Fruit fly (Drosophila melanogaster) whole organism, embryonic: ENCODE data around the gene RpS14a.

ENCODE experiments used
- Adf1 ChIP-seq: fragments of 200-800 bp; sonication (Bioruptor generic); IDR thresholded peaks from 2 replicates; pipeline ENCODE4 v1.3.6; 2022; ENCODE audit warnings: missing biosample characterization, missing genetic modification characterization
- CG10147 ChIP-seq: fragments of 200-800 bp; sonication (Bioruptor generic); optimal IDR thresholded peaks from 2 replicates; lab custom pipeline; 2019; ENCODE audit warnings: missing biosample characterization, mild to moderate bottlenecking, missing genetic modification characterization, moderate library complexity
- CG10431 ChIP-seq: fragments of 200-800 bp; sonication (Bioruptor generic); optimal IDR thresholded peaks from 3 replicates; lab custom pipeline; 2018; ENCODE audit warnings: missing biosample characterization, mild to moderate bottlenecking, missing genetic modification characterization
- CG10462 ChIP-seq: fragments of 200-800 bp; sonication (Bioruptor generic); optimal IDR thresholded peaks from 2 replicates; lab custom pipeline; 2016; ENCODE audit warnings: missing biosample characterization, missing genetic modification characterization
- CG10543 ChIP-seq: fragments of 200-800 bp; sonication (Bioruptor generic); optimal IDR thresholded peaks from 3 replicates; lab custom pipeline; 2017; ENCODE audit warnings: missing biosample characterization, mild to moderate bottlenecking, missing genetic modification characterization, moderate library complexity
- CG11398 ChIP-seq: fragments of 200-800 bp; sonication (Bioruptor generic); optimal IDR thresholded peaks from 2 replicates; lab custom pipeline; 2016; ENCODE audit warnings: missing biosample characterization, missing genetic modification characterization
- CG11504 ChIP-seq: fragments of 200-800 bp; sonication (Bioruptor generic); optimal IDR thresholded peaks from 3 replicates; lab custom pipeline; 2019; ENCODE audit warnings: missing biosample characterization, mild to moderate bottlenecking, missing genetic modification characterization, moderate library complexity
- CG12391 ChIP-seq: fragments of 200-800 bp; sonication (Bioruptor generic); optimal IDR thresholded peaks from 3 replicates; lab custom pipeline; 2018; ENCODE audit warnings: missing biosample characterization, mild to moderate bottlenecking, missing genetic modification characterization, moderate library complexity
- CG13424 ChIP-seq: fragments of 200-800 bp; sonication (Bioruptor generic); optimal IDR thresholded peaks from 2 replicates; lab custom pipeline; 2019; ENCODE audit warnings: missing biosample characterization, mild to moderate bottlenecking, missing genetic modification characterization, moderate library complexity
- CG14667 ChIP-seq: fragments of 200-800 bp; sonication (Bioruptor generic); IDR thresholded peaks from 2 replicates; pipeline ENCODE4 v1.3.6; 2022; ENCODE audit warnings: missing biosample characterization, missing genetic modification characterization
- CG16779 ChIP-seq: fragments of 200-800 bp; sonication (Bioruptor generic); IDR thresholded peaks from 2 replicates; pipeline ENCODE4 v1.3.6; 2022; ENCODE audit warnings: missing biosample characterization, missing genetic modification characterization
- CG18599 ChIP-seq: fragments of 200-800 bp; sonication (Bioruptor generic); optimal IDR thresholded peaks from 3 replicates; lab custom pipeline; 2017; ENCODE audit warnings: missing biosample characterization, missing genetic modification characterization, mild to moderate bottlenecking, moderate library complexity, missing genetic modification reagents
- CG2120 ChIP-seq: fragments of 200-800 bp; sonication (Bioruptor generic); optimal IDR thresholded peaks from 3 replicates; lab custom pipeline; 2016; ENCODE audit warnings: missing biosample characterization, missing genetic modification characterization
- CG6689 ChIP-seq: fragments of 200-800 bp; sonication (Bioruptor generic); IDR thresholded peaks from 2 replicates; pipeline ENCODE4 v1.3.6; 2022; ENCODE audit warnings: missing biosample characterization, missing genetic modification characterization
- CG7556 ChIP-seq: fragments of 200-800 bp; sonication (Bioruptor generic); optimal IDR thresholded peaks from 2 replicates; lab custom pipeline; 2017; ENCODE audit warnings: missing biosample characterization, mild to moderate bottlenecking, missing genetic modification characterization
- CG7745 ChIP-seq: fragments of 200-800 bp; sonication (Bioruptor generic); optimal IDR thresholded peaks from 2 replicates; lab custom pipeline; 2018; ENCODE audit warnings: missing biosample characterization, mild to moderate bottlenecking, missing genetic modification characterization, moderate library complexity
- CG8359 ChIP-seq: fragments of 200-800 bp; sonication (Bioruptor generic); optimal IDR thresholded peaks from 2 replicates; lab custom pipeline; 2017; ENCODE audit warnings: missing biosample characterization, mild to moderate bottlenecking, missing genetic modification characterization, borderline replicate concordance
- CG9437 ChIP-seq: fragments of 200-800 bp; sonication (Bioruptor generic); optimal IDR thresholded peaks from 2 replicates; lab custom pipeline; 2018; ENCODE audit warnings: missing biosample characterization, mild to moderate bottlenecking, missing genetic modification characterization
- E2f1 ChIP-seq: fragments of 200-800 bp; sonication (Bioruptor generic); IDR thresholded peaks from 2 replicates; pipeline ENCODE4 v1.3.6; 2022; ENCODE audit warnings: missing biosample characterization, missing genetic modification characterization
- ERR ChIP-seq: fragments of 200-800 bp; sonication (Bioruptor generic); optimal IDR thresholded peaks from 2 replicates; lab custom pipeline; 2016; ENCODE audit warnings: missing biosample characterization, missing genetic modification characterization
- Fer1 ChIP-seq: fragments of 200-800 bp; sonication (Bioruptor generic); optimal IDR thresholded peaks from 2 replicates; lab custom pipeline; 2017; ENCODE audit warnings: missing biosample characterization, mild to moderate bottlenecking, missing genetic modification characterization
- HLH3B ChIP-seq: fragments of 200-800 bp; sonication (Bioruptor generic); IDR thresholded peaks from 2 replicates; pipeline ENCODE4 v1.3.6; 2022; ENCODE audit warnings: missing biosample characterization, missing genetic modification characterization
- HLHmδ ChIP-seq: fragments of 200-800 bp; sonication (Bioruptor generic); optimal IDR thresholded peaks from 2 replicates; lab custom pipeline; 2018; ENCODE audit warnings: missing biosample characterization, mild to moderate bottlenecking, missing genetic modification characterization, moderate library complexity
- Hsf ChIP-seq: fragments of 200-800 bp; sonication (Bioruptor generic); optimal IDR thresholded peaks from 3 replicates; lab custom pipeline; 2016; ENCODE audit warnings: missing biosample characterization, missing genetic modification characterization
- Neu2 ChIP-seq: fragments of 200-800 bp; sonication (Bioruptor generic); optimal IDR thresholded peaks from 3 replicates; lab custom pipeline; 2016; ENCODE audit warnings: missing biosample characterization, missing genetic modification characterization, borderline replicate concordance
- Ravus ChIP-seq: fragments of 200-800 bp; sonication (Bioruptor generic); IDR thresholded peaks from 2 replicates; pipeline ENCODE4 v1.3.6; 2022; ENCODE audit warnings: missing biosample characterization, missing genetic modification characterization
- Sin3A ChIP-seq: fragments of >200 bp; optimal IDR thresholded peaks from 2 replicates; lab custom pipeline; 2018
- Trl ChIP-seq, 3 experiments: fragments of >200 bp in 2 of 3; fragments of 200-800 bp in 1 of 3; sonication (Bioruptor generic) in 1 of 3; optimal IDR thresholded peaks; 2 replicates in 1 of 3; 3 replicates in 2 of 3; lab custom pipeline; 2016 to 2017; ENCODE audit warnings: missing biosample characterization in 1 of 3, missing genetic modification characterization in 1 of 3
- ase ChIP-seq: fragments of 200-800 bp; sonication (Bioruptor generic); IDR thresholded peaks from 3 replicates; pipeline ENCODE4 v1.3.6; 2022; ENCODE audit warnings: missing biosample characterization, missing genetic modification characterization
- ash1 ChIP-seq: fragments of 200-800 bp; sonication (Bioruptor generic); optimal IDR thresholded peaks from 2 replicates; lab custom pipeline; 2018; ENCODE audit warnings: missing biosample characterization, mild to moderate bottlenecking, missing genetic modification characterization
- cad ChIP-seq: fragments of >200 bp; optimal IDR thresholded peaks from 2 replicates; lab custom pipeline; 2017; ENCODE audit warnings: missing biosample characterization, missing genetic modification characterization
- chm ChIP-seq: fragments of 200-800 bp; sonication (Bioruptor generic); IDR thresholded peaks from 2 replicates; pipeline ENCODE4 v1.3.6; 2022; ENCODE audit warnings: missing biosample characterization, missing genetic modification characterization
- cwo ChIP-seq: fragments of 200-800 bp; sonication (Bioruptor generic); optimal IDR thresholded peaks from 3 replicates; lab custom pipeline; 2017; ENCODE audit warnings: missing biosample characterization, missing genetic modification characterization, mild to moderate bottlenecking, moderate library complexity, missing genetic modification reagents
- eve ChIP-seq, 2 experiments: fragments of >200 bp; optimal IDR thresholded peaks; 2 replicates each; lab custom pipeline; 2017; ENCODE audit warnings: missing biosample characterization in 2 of 2, missing genetic modification characterization in 2 of 2
- gcm ChIP-seq: fragments of 200-800 bp; sonication (Bioruptor generic); optimal IDR thresholded peaks from 2 replicates; lab custom pipeline; 2019; ENCODE audit warnings: missing biosample characterization, mild to moderate bottlenecking, missing genetic modification characterization, moderate library complexity
- gcm2 ChIP-seq: fragments of 200-800 bp; sonication (Bioruptor generic); optimal IDR thresholded peaks from 2 replicates; lab custom pipeline; 2016; ENCODE audit warnings: missing biosample characterization, missing genetic modification characterization
- gsb ChIP-seq: fragments of 200-800 bp; sonication (Bioruptor generic); IDR thresholded peaks from 2 replicates; pipeline ENCODE4 v1.3.6; 2022; ENCODE audit warnings: missing biosample characterization, missing genetic modification characterization
- knrl ChIP-seq: fragments of 200-800 bp; sonication (Bioruptor generic); IDR thresholded peaks from 3 replicates; pipeline ENCODE4 v1.3.6; 2022; ENCODE audit warnings: missing biosample characterization, missing genetic modification characterization; ENCODE audit not compliant: partially characterized antibody
- lilli ChIP-seq: fragments of 200-800 bp; sonication (Bioruptor generic); optimal IDR thresholded peaks from 3 replicates; lab custom pipeline; 2016; ENCODE audit warnings: missing biosample characterization, missing genetic modification characterization
- maf-S ChIP-seq: fragments of 200-800 bp; sonication (Bioruptor generic); optimal IDR thresholded peaks from 2 replicates; lab custom pipeline; 2016; ENCODE audit warnings: missing biosample characterization, missing genetic modification characterization
- mam ChIP-seq: fragments of 200-800 bp; sonication (Bioruptor generic); optimal IDR thresholded peaks from 3 replicates; lab custom pipeline; 2016; ENCODE audit warnings: missing biosample characterization, missing genetic modification characterization
- oc ChIP-seq: fragments of 200-800 bp; sonication (Bioruptor generic); optimal IDR thresholded peaks from 2 replicates; lab custom pipeline; 2018; ENCODE audit warnings: missing biosample characterization, mild to moderate bottlenecking, missing genetic modification characterization, moderate library complexity
- psq ChIP-seq: fragments of 200-800 bp; sonication (Bioruptor generic); optimal IDR thresholded peaks from 2 replicates; lab custom pipeline; 2017; ENCODE audit warnings: missing biosample characterization, missing genetic modification characterization
- pzg ChIP-seq: fragments of 200-800 bp; sonication (Bioruptor generic); optimal IDR thresholded peaks from 3 replicates; lab custom pipeline; 2018; ENCODE audit warnings: missing biosample characterization, mild to moderate bottlenecking, missing genetic modification characterization, moderate library complexity
- sob ChIP-seq: fragments of 200-800 bp; sonication (Bioruptor generic); IDR thresholded peaks from 2 replicates; pipeline ENCODE4 v1.3.6; 2022; ENCODE audit warnings: missing biosample characterization, missing genetic modification characterization
- tup ChIP-seq: fragments of 200-800 bp; sonication (Bioruptor generic); optimal IDR thresholded peaks from 2 replicates; lab custom pipeline; 2016; ENCODE audit warnings: missing biosample characterization, mild to moderate bottlenecking, missing genetic modification characterization, moderate library complexity
- unc-4 ChIP-seq: fragments of 200-800 bp; sonication (Bioruptor generic); IDR thresholded peaks from 2 replicates; pipeline ENCODE4 v1.3.6; 2022; ENCODE audit warnings: missing biosample characterization, missing genetic modification characterization; ENCODE audit not compliant: partially characterized antibody
- wor ChIP-seq: fragments of 200-800 bp; sonication (Bioruptor generic); IDR thresholded peaks from 2 replicates; pipeline ENCODE4 v1.3.6; 2022; ENCODE audit warnings: missing biosample characterization, missing genetic modification characterization
- zf30C ChIP-seq: fragments of 200-800 bp; sonication (Bioruptor generic); optimal IDR thresholded peaks from 3 replicates; lab custom pipeline; 2018; ENCODE audit warnings: missing biosample characterization, mild to moderate bottlenecking, missing genetic modification characterization
- zfh1 ChIP-seq: fragments of 200-800 bp; sonication (Bioruptor generic); IDR thresholded peaks from 3 replicates; pipeline ENCODE4 v1.3.6; 2022; ENCODE audit warnings: missing biosample characterization, missing genetic modification characterization

RpS14a gene

DNA sequence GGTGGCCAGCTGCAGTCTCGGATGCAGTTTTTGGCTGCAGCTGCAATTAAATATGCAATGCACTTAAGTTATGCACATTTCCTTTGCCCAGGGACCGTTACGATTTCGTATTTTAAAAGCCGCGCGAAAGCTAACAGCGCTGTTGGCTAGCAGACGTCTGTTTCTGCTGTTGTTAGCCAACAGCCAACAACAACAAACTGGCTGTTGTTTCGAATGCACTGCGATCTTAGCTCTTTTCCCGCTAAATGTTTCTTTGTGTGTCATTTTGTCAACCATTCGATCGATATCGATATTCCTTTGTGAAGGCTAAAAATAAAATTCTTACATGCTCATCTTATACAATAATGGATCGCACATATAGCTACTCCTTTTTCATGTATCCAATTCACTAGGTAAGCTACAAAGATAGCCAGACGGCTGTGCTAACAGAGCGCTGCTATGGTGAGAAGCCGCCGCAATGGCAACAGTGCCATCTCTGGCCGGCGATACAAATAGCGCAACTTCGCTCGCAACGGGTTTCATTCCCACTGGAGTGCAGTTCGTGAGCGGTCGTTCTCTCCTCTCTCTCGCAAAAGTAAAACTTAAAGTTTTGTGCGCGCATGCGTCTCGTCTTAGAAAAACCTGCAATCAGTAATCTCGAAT lies 35.8 kb downstream of the RpS14a start (continued):
- no peak for TF ChIP-seq Hsf
- peak; percentile 14 for TF ChIP-seq CG12391 (tag; lab: Kevin White, UChicago)
- no peak for TF ChIP-seq Neu2 (GFP tag; lab: Kevin White, UChicago)
- peak; percentile 20 for TF ChIP-seq CG10147 (GFP tag; lab: Kevin White, UChicago)
- no peak for TF ChIP-seq psq (GFP tag; lab: Kevin White, UChicago)
- no peak for TF ChIP-seq mam
- TF ChIP-seq CG11504 (tag; lab: Kevin White, UChicago), result peak; percentile 22
- TF ChIP-seq gcm2 (GFP tag; lab: Kevin White, UChicago), result no peak
- no peak for TF ChIP-seq CG11398
- TF ChIP-seq HLH3B, result no peak
- no peak for TF ChIP-seq E2f1 (GFP tag; lab: Robert Waterston, UW)
- peak; percentile 30 for TF ChIP-seq Fer1
- peak; percentile 23; the same call in 1 of the 3 replicates for TF ChIP-seq knrl (GFP tag; lab: Robert Waterston, UW)
- no peak for TF ChIP-seq CG8359 (GFP tag; lab: Kevin White, UChicago)
- no peak for TF ChIP-seq tup
- no peak for TF ChIP-seq zf30C (GFP tag; lab: Kevin White, UChicago)
- peak; percentile 10 for TF ChIP-seq lilli (GFP tag; lab: Kevin White, UChicago)
- peak; percentile 44 for TF ChIP-seq CG13424
- peak; percentile 14 for TF ChIP-seq CG2120 (GFP tag; lab: Kevin White, UChicago)
- no peak for TF ChIP-seq cad (GFP tag; lab: Kevin White, UChicago)
- no peak for TF ChIP-seq gcm (GFP tag; lab: Kevin White, UChicago)
- peak; percentile 36 to 42 for TF ChIP-seq Trl (optimal IDR thresholded peaks at IDR 0.05; lab: Kevin White, UChicago)
- TF ChIP-seq Trl (GFP tag; optimal IDR thresholded peaks at IDR 0.05; lab: Kevin White, UChicago), result no peak
- TF ChIP-seq ash1, result no peak
- TF ChIP-seq CG16779 (GFP tag; lab: Robert Waterston, UW), result no peak
- no peak for TF ChIP-seq oc (tag; lab: Kevin White, UChicago)
- no peak for TF ChIP-seq CG14667
- no peak for TF ChIP-seq wor (GFP tag; lab: Robert Waterston, UW)
- TF ChIP-seq CG7556 (GFP tag; lab: Kevin White, UChicago), result no peak
- no peak for TF ChIP-seq CG10462 (GFP tag; lab: Kevin White, UChicago)
- no peak for TF ChIP-seq gsb
- no peak for TF ChIP-seq ase
- TF ChIP-seq zfh1 (GFP tag; lab: Robert Waterston, UW), result 0 out of 3 replicates have a peak, but pooled peaks have one; percentile 17
- TF ChIP-seq cwo (GFP tag; lab: Kevin White, UChicago), result no peak
- no peak for TF ChIP-seq unc-4 (GFP tag; lab: Robert Waterston, UW)
- no peak for TF ChIP-seq CG10543 (GFP tag; lab: Kevin White, UChicago)
- TF ChIP-seq Ravus (GFP tag; lab: Robert Waterston, UW), result no peak
- TF ChIP-seq eve (GFP tag; optimal IDR thresholded peaks at IDR 0.05; lab: Kevin White, UChicago), result no peak
- TF ChIP-seq HLHmδ (GFP tag; lab: Kevin White, UChicago), result peak; percentile 32
- peak; percentile 41 for TF ChIP-seq pzg (GFP tag; lab: Kevin White, UChicago)
- peak; percentile 52; the same call in 1 of the 2 replicates for TF ChIP-seq chm
- TF ChIP-seq CG18599 (GFP tag; lab: Kevin White, UChicago), result peak; percentile 18
- peak; percentile 70 for TF ChIP-seq Sin3A (lab: Kevin White, UChicago)
- TF ChIP-seq ERR, result no peak
- no peak for TF ChIP-seq CG6689 (GFP tag; lab: Robert Waterston, UW)
- no peak for TF ChIP-seq maf-S
- no peak for TF ChIP-seq CG10431
- TF ChIP-seq Adf1 (GFP tag; lab: Robert Waterston, UW), result no peak
- TF ChIP-seq CG9437 (GFP tag; lab: Kevin White, UChicago), result no peak
- TF ChIP-seq CG7745 (tag; lab: Kevin White, UChicago), result no peak
- TF ChIP-seq sob (GFP tag; lab: Robert Waterston, UW), result no peak
